Worm (Caenorhabditis elegans) whole organism, young adult: ENCODE data around the gene tald-1.

Source experiments
- B0019.2 ChIP-seq: fragments of 200-800 bp; sonication (Bioruptor generic); conservative IDR thresholded peaks from 2 replicates; pipeline ENCODE4 v1.3.6; 2022; ENCODE audit warnings: missing genetic modification reagents, missing genetic modification characterization, missing compliant biosample characterization
- B0336.3 ChIP-seq: fragments of 200-800 bp; sonication (Bioruptor generic); IDR thresholded peaks from 2 replicates; pipeline ENCODE4 v1.3.6; 2022; ENCODE audit warnings: missing genetic modification characterization, missing compliant biosample characterization
- D2030.7 ChIP-seq: fragments of 200-800 bp; sonication (Bioruptor generic); IDR thresholded peaks from 2 replicates; pipeline ENCODE4 v1.3.6; 2022; ENCODE audit warnings: missing genetic modification reagents, missing genetic modification characterization, missing compliant biosample characterization
- F22D6.2 ChIP-seq: sonication (generic microtip); optimal IDR thresholded peaks from 2 replicates; lab custom pipeline; 2016; ENCODE audit warnings: mild to moderate bottlenecking, missing genetic modification characterization, missing compliant biosample characterization
- F23B12.7 ChIP-seq: sonication (generic microtip); optimal IDR thresholded peaks from 2 replicates; lab custom pipeline; 2017; ENCODE audit warnings: missing genetic modification characterization, mild to moderate bottlenecking, missing compliant biosample characterization, antibody characterized with exemption, moderate library complexity; ENCODE audit not compliant: insufficient read depth
- F33H1.4 ChIP-seq: fragments of 200-800 bp; sonication (Bioruptor generic); IDR thresholded peaks from 2 replicates; pipeline ENCODE4 v1.3.6; 2022; ENCODE audit warnings: missing genetic modification reagents, missing genetic modification characterization, missing compliant biosample characterization
- F39B2.1 ChIP-seq: fragments of 200-800 bp; sonication (Bioruptor generic); IDR thresholded peaks from 2 replicates; pipeline ENCODE4 v1.3.6; 2022; ENCODE audit warnings: missing genetic modification reagents, missing genetic modification characterization, missing compliant biosample characterization
- F55B11.4 ChIP-seq: sonication (generic microtip); optimal IDR thresholded peaks from 2 replicates; lab custom pipeline; 2016; ENCODE audit warnings: missing compliant biosample characterization, missing genetic modification characterization, borderline replicate concordance; ENCODE audit not compliant: insufficient read depth
- F57A8.1 ChIP-seq: fragments of 200-800 bp; sonication (Bioruptor generic); optimal IDR thresholded peaks from 2 replicates; lab custom pipeline; 2018; ENCODE audit warnings: mild to moderate bottlenecking, missing genetic modification characterization, moderate library complexity, missing compliant biosample characterization
- F57C9.4 ChIP-seq: sonication (generic microtip); optimal IDR thresholded peaks from 2 replicates; lab custom pipeline; 2017; ENCODE audit warnings: mild to moderate bottlenecking, missing genetic modification characterization, missing compliant biosample characterization
- K11D2.4 ChIP-seq: fragments of 200-800 bp; sonication (Bioruptor generic); IDR thresholded peaks from 2 replicates; pipeline ENCODE4 v1.3.6; 2022; ENCODE audit warnings: missing genetic modification reagents, missing genetic modification characterization, missing compliant biosample characterization
- K12H6.12 ChIP-seq: fragments of 200-800 bp; sonication (Bioruptor generic); optimal IDR thresholded peaks from 2 replicates; lab custom pipeline; 2018; ENCODE audit warnings: mild to moderate bottlenecking, missing genetic modification characterization, missing compliant biosample characterization
- T07F8.4 ChIP-seq: sonication (generic microtip); optimal IDR thresholded peaks from 2 replicates; lab custom pipeline; 2016; ENCODE audit warnings: mild to moderate bottlenecking, missing genetic modification characterization, moderate library complexity, missing compliant biosample characterization
- Y56A3A.18 ChIP-seq: fragments of 200-800 bp; sonication (Bioruptor generic); IDR thresholded peaks from 2 replicates; pipeline ENCODE4 v1.3.6; 2022; ENCODE audit warnings: missing genetic modification reagents, missing genetic modification characterization, missing compliant biosample characterization
- Y67H2A.10 ChIP-seq: fragments of 200-800 bp; sonication (Bioruptor generic); conservative IDR thresholded peaks from 2 replicates; pipeline ENCODE4 v1.3.6; 2022; ENCODE audit warnings: missing genetic modification reagents, missing genetic modification characterization, missing compliant biosample characterization
- Y95B8A.8 ChIP-seq: fragments of 200-800 bp; sonication (Bioruptor generic); IDR thresholded peaks from 2 replicates; pipeline ENCODE4 v1.3.6; 2022; ENCODE audit warnings: missing genetic modification reagents, missing genetic modification characterization, missing compliant biosample characterization
- akir-1 ChIP-seq: fragments of 200-800 bp; sonication (Bioruptor generic); optimal IDR thresholded peaks from 2 replicates; lab custom pipeline; 2018; ENCODE audit warnings: mild to moderate bottlenecking, missing genetic modification characterization, moderate library complexity, missing compliant biosample characterization
- aptf-2 ChIP-seq: fragments of 200-800 bp; sonication (Bioruptor generic); conservative IDR thresholded peaks from 2 replicates; pipeline ENCODE4 v1.3.6; 2022; ENCODE audit warnings: missing genetic modification reagents, missing genetic modification characterization, missing compliant biosample characterization
- attf-5 ChIP-seq: fragments of 200-800 bp; sonication (Bioruptor generic); optimal IDR thresholded peaks from 2 replicates; lab custom pipeline; 2018; ENCODE audit warnings: mild to moderate bottlenecking, missing genetic modification characterization, missing compliant biosample characterization
- bed-2 ChIP-seq: fragments of 200-800 bp; sonication (Bioruptor generic); IDR thresholded peaks from 2 replicates; pipeline ENCODE4 v1.3.6; 2022; ENCODE audit warnings: missing genetic modification reagents, missing genetic modification characterization, missing compliant biosample characterization
- cebp-2 ChIP-seq: fragments of 200-800 bp; sonication (Bioruptor generic); IDR thresholded peaks from 2 replicates; pipeline ENCODE4 v1.3.6; 2022; ENCODE audit warnings: missing genetic modification characterization, missing compliant biosample characterization
- ceh-58 ChIP-seq: fragments of 200-800 bp; sonication (Bioruptor generic); IDR thresholded peaks from 2 replicates; pipeline ENCODE4 v1.3.6; 2022; ENCODE audit warnings: missing genetic modification characterization, missing compliant biosample characterization
- die-1 ChIP-seq: sonication (generic microtip); optimal IDR thresholded peaks from 2 replicates; lab custom pipeline; 2016; ENCODE audit warnings: missing genotype, mild to moderate bottlenecking, missing genetic modification characterization, missing compliant biosample characterization
- dox-1 ChIP-seq: fragments of 200-800 bp; sonication (Bioruptor generic); IDR thresholded peaks from 2 replicates; pipeline ENCODE4 v1.3.6; 2022; ENCODE audit warnings: missing genetic modification reagents, missing genetic modification characterization, missing compliant biosample characterization
- dpl-1 ChIP-seq: fragments of 150-350 bp; optimal IDR thresholded peaks from 2 replicates; lab custom pipeline; 2014; ENCODE audit warnings: missing biosample characterization, missing genetic modification reagents, missing genetic modification characterization
- efl-1 ChIP-seq: fragments of 150-350 bp; optimal IDR thresholded peaks from 2 replicates; lab custom pipeline; 2014; ENCODE audit warnings: missing biosample characterization, missing genetic modification reagents, missing genetic modification characterization
- egl-44 ChIP-seq: fragments of 200-800 bp; sonication (Bioruptor generic); IDR thresholded peaks from 2 replicates; pipeline ENCODE4 v1.3.6; 2022; ENCODE audit warnings: missing genetic modification reagents, missing genetic modification characterization, missing compliant biosample characterization
- gei-17 ChIP-seq: fragments of 200-800 bp; sonication (Bioruptor generic); optimal IDR thresholded peaks from 2 replicates; lab custom pipeline; 2018; ENCODE audit warnings: mild to moderate bottlenecking, missing genetic modification characterization, missing compliant biosample characterization
- lin-26 ChIP-seq: fragments of 200-800 bp; sonication (Bioruptor generic); IDR thresholded peaks from 2 replicates; pipeline ENCODE4 v1.3.6; 2022; ENCODE audit warnings: missing genetic modification reagents, missing genetic modification characterization, missing compliant biosample characterization
- lin-35 ChIP-seq, 3 experiments: fragments of 150-350 bp in 2 of 3; sonication (generic microtip) in 1 of 3; optimal IDR thresholded peaks; 2 replicates each; lab custom pipeline; 2014 to 2018; ENCODE audit warnings: missing biosample characterization in 3 of 3, missing genetic modification characterization in 3 of 3, missing genetic modification reagents in 3 of 3
- lin-54 ChIP-seq: fragments of 200-800 bp; sonication (Bioruptor generic); optimal IDR thresholded peaks from 2 replicates; lab custom pipeline; 2018; ENCODE audit warnings: mild to moderate bottlenecking, missing genetic modification characterization, missing compliant biosample characterization
- lsy-27 ChIP-seq: sonication (generic microtip); optimal IDR thresholded peaks from 2 replicates; lab custom pipeline; 2017; ENCODE audit warnings: missing genetic modification characterization, mild to moderate bottlenecking, missing compliant biosample characterization, antibody characterized with exemption, missing genotype, borderline replicate concordance; ENCODE audit not compliant: insufficient read depth
- madf-10 ChIP-seq: sonication (generic microtip); optimal IDR thresholded peaks from 2 replicates; lab custom pipeline; 2016; ENCODE audit warnings: mild to moderate bottlenecking, missing genetic modification characterization, missing compliant biosample characterization
- mcd-1 ChIP-seq: fragments of 200-800 bp; sonication (Bioruptor generic); IDR thresholded peaks from 2 replicates; pipeline ENCODE4 v1.3.6; 2022; ENCODE audit warnings: missing genetic modification reagents, missing genetic modification characterization, missing compliant biosample characterization
- mes-4 ChIP-seq: sonication (generic microtip); optimal IDR thresholded peaks from 2 replicates; lab custom pipeline; 2016; ENCODE audit warnings: missing genotype, missing genetic modification characterization, missing compliant biosample characterization
- nfya-1 ChIP-seq: sonication (generic microtip); optimal IDR thresholded peaks from 2 replicates; lab custom pipeline; 2017; ENCODE audit warnings: antibody characterized with exemption, missing compliant biosample characterization, missing genetic modification characterization, borderline replicate concordance; ENCODE audit not compliant: insufficient read depth
- nfyb-1 ChIP-seq: fragments of 200-800 bp; sonication (Bioruptor generic); IDR thresholded peaks from 2 replicates; pipeline ENCODE4 v1.3.6; 2022; ENCODE audit warnings: missing genetic modification reagents, missing genetic modification characterization, missing compliant biosample characterization
- nhr-90 ChIP-seq: sonication (generic microtip); optimal IDR thresholded peaks from 2 replicates; lab custom pipeline; 2016; ENCODE audit warnings: missing genotype, mild to moderate bottlenecking, missing genetic modification characterization, missing compliant biosample characterization
- pha-4 ChIP-seq: fragments of 150-350 bp; sonication (generic microtip); optimal IDR thresholded peaks from 2 replicates; lab custom pipeline; 2014; ENCODE audit warnings: missing biosample characterization, missing genetic modification reagents, missing genetic modification characterization
- snpc-1.3 ChIP-seq: sonication (generic microtip); optimal IDR thresholded peaks from 2 replicates; lab custom pipeline; 2017; ENCODE audit warnings: missing genetic modification characterization, mild to moderate bottlenecking, missing compliant biosample characterization, antibody characterized with exemption, moderate library complexity, missing genotype, missing genetic modification reagents; ENCODE audit not compliant: insufficient read depth
- snpc-3.4 ChIP-seq: sonication (generic microtip); optimal IDR thresholded peaks from 2 replicates; lab custom pipeline; 2017; ENCODE audit warnings: missing genetic modification characterization, mild to moderate bottlenecking, missing compliant biosample characterization, antibody characterized with exemption, moderate library complexity, missing genotype, missing genetic modification reagents
- somi-1 ChIP-seq: fragments of 200-800 bp; sonication (Bioruptor generic); optimal IDR thresholded peaks from 2 replicates; lab custom pipeline; 2018; ENCODE audit warnings: mild to moderate bottlenecking, missing genetic modification characterization, missing compliant biosample characterization
- sptf-2 ChIP-seq: fragments of 200-800 bp; sonication (Bioruptor generic); optimal IDR thresholded peaks from 2 replicates; lab custom pipeline; 2018; ENCODE audit warnings: mild to moderate bottlenecking, missing genetic modification characterization, missing compliant biosample characterization
- tbx-9 ChIP-seq: sonication (generic microtip); optimal IDR thresholded peaks from 2 replicates; lab custom pipeline; 2016; ENCODE audit warnings: borderline replicate concordance, missing genetic modification characterization, inconsistent platforms, missing compliant biosample characterization
- unc-130 ChIP-seq: sonication (generic microtip); optimal IDR thresholded peaks from 2 replicates; lab custom pipeline; 2016; ENCODE audit warnings: missing genetic modification reagents, missing genetic modification characterization, missing compliant biosample characterization
- ztf-18 ChIP-seq: sonication (generic microtip); optimal IDR thresholded peaks from 2 replicates; lab custom pipeline; 2016; ENCODE audit warnings: missing genotype, mild to moderate bottlenecking, missing genetic modification characterization, missing compliant biosample characterization
- ztf-25 ChIP-seq: fragments of 200-800 bp; sonication (Bioruptor generic); IDR thresholded peaks from 2 replicates; pipeline ENCODE4 v1.3.6; 2022; ENCODE audit warnings: missing genetic modification reagents, missing genetic modification characterization, missing compliant biosample characterization
- ztf-26 ChIP-seq: sonication (generic microtip); optimal IDR thresholded peaks from 2 replicates; lab custom pipeline; 2017; ENCODE audit warnings: missing genetic modification characterization, missing compliant biosample characterization

tald-1 gene

ce11 chrIV:4357296-4357695 is 29.2 kb upstream of the tald-1 start, which contains the start of gene sars-2:
Gene sars-2 (plus strand): TSS chrIV:4357636.
- no peak for TF ChIP-seq gei-17 (GFP tag; lab: Kevin White, UChicago)
- no peak for TF ChIP-seq tbx-9
- no peak for TF ChIP-seq snpc-3.4 (tag; lab: Kevin White, UChicago)
- TF ChIP-seq mcd-1 (GFP tag; lab: Robert Waterston, UW) = peak; percentile 86
- TF ChIP-seq dpl-1 = peak; percentile 63
- no peak for TF ChIP-seq attf-5 (GFP tag; lab: Kevin White, UChicago)
- TF ChIP-seq F39B2.1 (GFP tag; lab: Robert Waterston, UW) = no peak
- no peak for TF ChIP-seq Y56A3A.18 (GFP tag; lab: Robert Waterston, UW)
- TF ChIP-seq F23B12.7 (tag; lab: Kevin White, UChicago) = no peak
- no peak for TF ChIP-seq unc-130 (GFP tag; lab: Kevin White, UChicago)
- no peak for TF ChIP-seq ceh-58 (GFP tag; lab: Robert Waterston, UW)
- TF ChIP-seq lin-35 (GFP tag; optimal IDR thresholded peaks at IDR 0.05; lab: Kevin White, UChicago) = peak in 1 of 3 experiments; percentile 66
- TF ChIP-seq B0019.2 (GFP tag; lab: Robert Waterston, UW) = no peak
- no peak for TF ChIP-seq D2030.7 (GFP tag; lab: Robert Waterston, UW)
- TF ChIP-seq bed-2 (GFP tag; lab: Robert Waterston, UW) = no peak
- TF ChIP-seq snpc-1.3 (tag; lab: Kevin White, UChicago) = no peak
- TF ChIP-seq F57A8.1 = no peak
- no peak for TF ChIP-seq ztf-25 (GFP tag; lab: Robert Waterston, UW)
- no peak for TF ChIP-seq somi-1 (GFP tag; lab: Kevin White, UChicago)
- TF ChIP-seq akir-1 (GFP tag; lab: Kevin White, UChicago) = no peak
- TF ChIP-seq nfyb-1 (GFP tag; lab: Robert Waterston, UW) = no peak
- TF ChIP-seq dox-1 (GFP tag; lab: Robert Waterston, UW) = no peak
- TF ChIP-seq lin-54 (GFP tag; lab: Kevin White, UChicago) = peak; percentile 69
- TF ChIP-seq madf-10 = no peak
- no peak for TF ChIP-seq F22D6.2
- no peak for TF ChIP-seq sptf-2 (GFP tag; lab: Kevin White, UChicago)
- TF ChIP-seq F57C9.4 = no peak
- TF ChIP-seq T07F8.4 = no peak
- no peak for TF ChIP-seq pha-4 (tag; lab: Kevin White, UChicago)
- TF ChIP-seq mes-4 (tag; lab: Kevin White, UChicago) = no peak
- TF ChIP-seq egl-44 = no peak
- no peak for TF ChIP-seq ztf-26 (tag; lab: Kevin White, UChicago)
- TF ChIP-seq die-1 = no peak
- no peak for TF ChIP-seq K11D2.4 (GFP tag; lab: Robert Waterston, UW)
- no peak for TF ChIP-seq F55B11.4
- no peak for TF ChIP-seq lin-26 (GFP tag; lab: Robert Waterston, UW)
- no peak for TF ChIP-seq F33H1.4 (GFP tag; lab: Robert Waterston, UW)
- no peak for TF ChIP-seq nfya-1
- TF ChIP-seq efl-1 = peak; percentile 52
- TF ChIP-seq aptf-2 = no peak
- peak; percentile 33 for TF ChIP-seq ztf-18
- TF ChIP-seq lsy-27 (tag; lab: Kevin White, UChicago) = no peak
- TF ChIP-seq cebp-2 (GFP tag; lab: Robert Waterston, UW) = no peak
- no peak for TF ChIP-seq Y95B8A.8 (GFP tag; lab: Robert Waterston, UW)
- TF ChIP-seq nhr-90 = no peak
- no peak for TF ChIP-seq Y67H2A.10 (GFP tag; lab: Robert Waterston, UW)
- TF ChIP-seq B0336.3 (GFP tag; lab: Robert Waterston, UW) = no peak
- TF ChIP-seq K12H6.12 (tag; lab: Kevin White, UChicago) = no peak
